Worm (Caenorhabditis elegans) whole organism, L3 larva: ENCODE results near the gene R07E5.6.

Experiments
- ZK546.5 ChIP-seq: sonication (generic microtip); optimal IDR thresholded peaks from 2 replicates; lab custom pipeline; 2017; ENCODE audit warnings: missing biosample characterization, missing genetic modification characterization
- aly-2 ChIP-seq: fragments of 150-350 bp; optimal IDR thresholded peaks from 2 replicates; lab custom pipeline; 2014; ENCODE audit warnings: missing biosample characterization, missing genetic modification characterization
- elt-1 ChIP-seq: fragments of 150-350 bp; optimal IDR thresholded peaks from 2 replicates; lab custom pipeline; 2014; ENCODE audit warnings: missing biosample characterization, missing genetic modification characterization
- nhr-11 ChIP-seq: fragments of 150-350 bp; optimal IDR thresholded peaks from 2 replicates; lab custom pipeline; 2014; ENCODE audit warnings: missing biosample characterization, missing genetic modification characterization
- nhr-77 ChIP-seq: fragments of 150-350 bp; optimal IDR thresholded peaks from 2 replicates; lab custom pipeline; 2014; ENCODE audit warnings: missing biosample characterization, missing genetic modification characterization
- tbx-2 ChIP-seq: sonication (generic microtip); optimal IDR thresholded peaks from 2 replicates; lab custom pipeline; 2016; ENCODE audit warnings: mild to moderate bottlenecking, missing genetic modification characterization, missing compliant biosample characterization
- unc-62 ChIP-seq: fragments of 150-350 bp; sonication (generic microtip); optimal IDR thresholded peaks from 4 replicates; lab custom pipeline; 2014; ENCODE audit warnings: missing biosample characterization, missing genetic modification reagents, missing genetic modification characterization

ce11 chrIII:4359900-4360299 is 38.7 kb upstream of the R07E5.6 start:
- TF ChIP-seq unc-62 (GFP tag; lab: Kevin White, UChicago) (no peak), nhr-11 (tag; lab: Kevin White, UChicago) (no peak), tbx-2 (tag; lab: Kevin White, UChicago) (no peak), nhr-77 (tag; lab: Kevin White, UChicago) (no peak), aly-2 (tag; lab: Kevin White, UChicago) (no peak), elt-1 (tag; lab: Kevin White, UChicago) (no peak), ZK546.5 (tag; lab: Kevin White, UChicago) (no peak)
